Worm (Caenorhabditis elegans): ENCODE results near the gene nhr-57.

DNA sequence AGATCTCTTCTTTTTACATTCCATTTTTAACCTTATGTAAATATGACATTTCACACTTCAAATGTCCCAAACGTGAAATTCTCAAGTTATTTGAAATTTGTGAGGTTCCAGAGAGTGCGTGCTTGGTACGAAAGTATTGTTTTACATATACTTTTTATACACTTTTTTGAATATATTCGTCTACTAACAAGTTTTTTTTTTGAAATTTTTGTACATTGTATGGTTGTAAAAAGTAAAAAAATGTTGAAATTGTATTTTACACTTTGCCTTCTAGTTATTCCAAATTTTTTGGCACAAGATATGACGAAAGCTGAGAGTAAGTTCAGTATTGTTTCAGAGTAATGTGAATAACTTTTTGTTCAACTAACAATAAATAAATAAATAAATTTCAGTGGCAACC is 3.0 kb downstream of the nhr-57 start, which contains the start of gene lgc-1:
- TF ChIP-seq him-1 (tag; optimal IDR thresholded peaks at IDR 0.05) (no peak), W03F9.2 (tag; optimal IDR thresholded peaks at IDR 0.05) (no peak), dao-5 (tag; optimal IDR thresholded peaks at IDR 0.05) (no peak)
